Worm (Caenorhabditis elegans) whole organism, dauer: Measurements from ENCODE around the gene cnep-1.

Experiments
- unc-62 ChIP-seq: sonication (generic microtip); optimal IDR thresholded peaks from 2 replicates; lab custom pipeline; 2017; ENCODE audit warnings: missing biosample characterization, missing genetic modification reagents, missing genetic modification characterization

cnep-1 gene

DNA sequence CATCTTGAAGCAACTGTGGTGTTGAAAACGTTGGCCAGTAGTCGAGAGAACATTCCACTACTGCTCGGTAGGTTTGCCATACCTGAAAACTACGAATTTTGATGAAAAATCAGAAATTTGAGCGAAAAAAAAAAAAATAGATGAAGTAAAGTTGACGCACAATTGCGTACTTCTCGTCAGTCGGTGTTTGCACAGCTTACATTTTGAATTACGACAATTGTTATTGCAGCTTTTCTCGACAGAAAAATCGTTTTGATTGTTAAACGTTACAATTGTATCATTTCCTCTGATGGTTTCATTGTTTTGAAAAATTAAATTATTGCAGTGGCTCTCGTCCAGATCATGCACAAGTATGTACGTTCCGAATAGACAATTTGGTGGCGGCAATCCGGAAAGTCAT, at the start of gene cnep-1, which contains the start of gene F45E12.5:
Gene cnep-1, plus strand, starts transcription at position 326 of the 400 bp plus-strand sequence.
Gene F45E12.5, minus strand, starts transcription at position 93 of the 400 bp plus-strand sequence.
- TF ChIP-seq unc-62 (GFP tag; lab: Kevin White, UChicago), result no peak

DNA sequence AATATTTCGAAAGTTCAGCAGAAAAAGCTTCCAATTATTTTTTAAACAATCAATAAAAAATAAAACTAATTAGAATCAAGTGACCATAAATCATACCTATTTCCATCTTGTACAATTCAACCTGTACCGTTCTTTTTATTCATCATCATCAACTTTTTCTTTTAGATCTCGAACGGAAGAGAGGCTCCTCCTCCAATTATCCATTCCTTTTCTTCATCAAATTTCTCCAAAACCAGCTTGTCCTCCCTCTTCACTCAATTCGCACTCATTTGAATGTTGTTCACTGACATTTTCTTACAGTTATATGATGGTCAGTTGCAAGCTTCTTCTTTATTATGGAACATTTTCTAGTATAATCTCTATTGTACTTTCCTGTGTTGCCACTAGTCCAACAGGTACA, 48.3 kb upstream of the cnep-1 start, which contains the start of gene C30G12.4:
Gene C30G12.4, plus strand, starts transcription at position 301 of the 400 bp plus-strand sequence.
- no peak for TF ChIP-seq unc-62 (GFP tag; lab: Kevin White, UChicago)

DNA sequence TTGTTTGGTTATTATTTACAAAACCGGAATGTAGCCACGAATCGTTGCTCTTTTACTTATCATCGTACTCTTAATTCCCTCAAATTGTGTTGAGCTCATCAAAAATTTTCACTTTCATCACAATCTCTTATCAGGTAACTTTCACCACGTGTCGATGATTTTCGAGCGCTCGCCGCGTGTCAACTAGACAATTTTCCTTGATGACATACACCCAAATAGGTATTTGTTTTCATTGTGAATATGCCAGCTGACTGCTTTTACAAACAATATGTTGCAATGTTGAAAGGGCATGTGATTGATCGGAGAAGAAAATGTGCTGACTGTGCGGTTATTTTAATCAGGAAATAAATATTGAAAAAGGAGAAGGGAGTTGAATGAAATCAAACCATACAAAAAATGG, 45.5 kb upstream of the cnep-1 start:
- TF ChIP-seq unc-62 (GFP tag; lab: Kevin White, UChicago), result no peak

DNA sequence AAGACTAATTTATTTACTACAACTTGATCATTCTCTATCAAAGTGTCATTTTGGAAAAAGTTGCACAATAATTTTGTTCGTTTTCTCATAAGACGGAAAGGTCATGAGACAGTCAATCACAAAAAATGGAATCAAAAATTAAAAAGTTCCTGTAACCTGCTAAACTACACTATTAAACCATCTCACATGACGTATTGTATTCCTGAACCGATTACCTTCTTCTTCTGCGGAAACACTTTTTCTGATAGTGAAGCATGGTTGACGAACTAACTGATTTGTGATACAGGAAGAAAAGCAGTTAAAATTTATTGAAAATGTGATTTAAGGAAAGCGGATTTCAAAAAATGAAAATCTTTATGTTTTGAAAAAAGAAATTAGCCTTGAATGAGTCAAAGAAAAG, 40.4 kb upstream of the cnep-1 start:
- no peak for TF ChIP-seq unc-62 (GFP tag; lab: Kevin White, UChicago)

DNA sequence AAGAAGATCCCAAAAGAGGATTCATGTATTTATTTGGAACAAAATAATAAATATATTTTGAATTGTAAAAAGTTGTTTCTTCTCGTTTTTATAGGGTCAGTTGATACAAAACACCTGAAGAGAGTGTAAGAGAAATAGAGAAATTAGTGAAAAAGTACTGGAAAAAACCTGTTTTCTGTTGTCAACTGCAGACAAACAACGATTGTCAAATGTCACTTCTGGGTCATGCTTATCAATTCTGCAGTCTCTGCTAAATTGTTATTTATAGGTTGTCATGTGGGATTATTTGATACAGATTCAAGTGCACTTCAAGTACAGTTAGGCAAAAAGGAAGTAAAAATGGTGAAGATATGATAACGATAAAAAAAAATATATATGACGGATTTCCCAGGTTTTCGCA, 37.6 kb upstream of the cnep-1 start:
- TF ChIP-seq unc-62 (GFP tag; lab: Kevin White, UChicago), result no peak

DNA sequence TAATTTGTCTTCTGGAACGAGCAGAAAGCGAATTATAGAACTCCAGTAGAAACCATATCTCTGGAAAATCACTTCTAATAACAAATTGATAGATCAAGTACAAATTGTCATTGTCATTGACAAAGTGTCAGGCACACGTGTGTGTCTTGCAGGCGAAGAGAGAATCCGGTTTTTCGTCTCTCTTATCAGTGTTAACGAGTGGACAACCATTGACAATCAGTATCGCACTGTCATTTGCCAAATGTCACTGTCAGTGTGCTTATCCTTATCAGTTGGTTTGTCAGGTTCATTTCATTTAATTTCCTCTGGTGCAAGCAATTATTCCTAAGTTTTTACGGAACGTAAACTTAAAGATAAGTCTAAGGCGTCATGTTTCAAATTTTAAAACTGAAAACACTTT, 36.6 kb upstream of the cnep-1 start:
- no peak for TF ChIP-seq unc-62 (GFP tag; lab: Kevin White, UChicago)

DNA sequence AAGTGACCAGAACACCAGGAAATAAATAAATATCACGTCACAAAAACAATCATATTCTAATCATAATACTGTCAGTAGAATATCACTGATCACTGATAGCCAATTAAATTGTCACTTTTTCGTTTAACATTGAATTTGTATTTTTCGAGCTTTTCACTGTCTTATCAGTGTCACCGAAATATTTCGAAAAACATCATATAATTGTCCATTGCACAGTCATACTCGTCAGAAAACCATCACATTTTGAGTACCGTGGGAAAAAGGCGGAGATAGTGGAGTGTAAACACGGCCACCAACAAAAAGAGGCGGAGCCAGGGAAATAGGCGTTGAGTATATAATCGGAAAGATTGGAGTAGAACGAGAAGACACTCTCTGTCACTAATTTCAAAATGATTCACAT, 32.9 kb upstream of the cnep-1 start:
- no peak for TF ChIP-seq unc-62 (GFP tag; lab: Kevin White, UChicago)

DNA sequence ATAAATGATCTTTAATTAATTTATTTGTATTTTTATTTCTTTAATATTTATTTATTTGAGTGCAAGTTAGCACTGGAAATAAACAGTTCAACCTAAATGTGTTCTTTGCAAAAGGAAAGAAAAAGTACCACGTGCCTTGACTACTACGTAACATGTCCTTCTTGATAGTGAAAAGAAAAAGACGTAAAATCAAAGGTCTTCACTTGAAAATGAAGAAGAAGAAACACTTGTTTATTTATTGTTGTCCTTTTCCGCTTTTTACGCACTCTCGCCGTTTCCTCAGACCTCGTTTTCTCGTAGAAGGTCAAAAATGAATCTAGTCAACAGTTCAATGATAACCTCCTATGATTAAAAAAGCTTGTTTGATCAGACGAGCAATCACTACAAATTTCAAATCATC, 32.2 kb upstream of the cnep-1 start:
- TF ChIP-seq unc-62 (GFP tag; lab: Kevin White, UChicago), result no peak

DNA sequence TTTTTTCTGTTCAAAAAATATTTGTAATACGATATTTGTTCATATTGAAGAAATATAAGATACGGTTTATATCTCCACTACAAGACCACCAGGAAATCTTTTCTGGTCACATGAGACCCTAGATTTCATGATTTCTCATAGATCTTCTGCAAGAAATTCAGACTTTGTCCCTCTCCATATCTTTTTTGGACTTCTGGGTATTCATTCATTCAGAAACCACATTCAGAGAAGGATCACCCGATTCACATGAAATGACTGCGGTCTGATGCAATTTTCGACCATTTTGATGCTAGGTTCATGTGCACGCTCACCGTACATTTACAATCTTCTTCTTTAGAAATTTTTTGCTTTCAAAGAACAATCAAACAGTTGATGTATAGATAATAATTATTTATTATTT, 30.3 kb upstream of the cnep-1 start:
- TF ChIP-seq unc-62 (GFP tag; lab: Kevin White, UChicago), result no peak

DNA sequence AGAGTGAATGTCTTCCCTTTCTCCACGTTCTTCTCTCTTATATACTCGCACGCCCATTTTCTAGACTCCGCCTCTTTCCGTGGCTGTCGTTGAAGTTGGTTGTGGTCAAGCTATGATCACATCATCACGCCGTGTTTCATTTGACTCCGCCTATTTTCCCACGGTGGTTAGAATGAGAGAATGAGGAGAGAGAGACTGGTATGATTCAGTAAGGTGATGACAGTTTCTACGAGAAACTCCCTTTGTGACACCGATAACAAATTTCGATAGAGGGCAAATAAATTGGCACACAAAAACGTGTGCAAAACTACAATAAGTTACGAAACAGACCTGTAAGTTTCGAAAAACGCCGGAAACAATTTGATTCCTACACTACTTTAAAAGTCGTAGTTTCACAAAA, 29.6 kb upstream of the cnep-1 start:
- no peak for TF ChIP-seq unc-62 (GFP tag; lab: Kevin White, UChicago)

DNA sequence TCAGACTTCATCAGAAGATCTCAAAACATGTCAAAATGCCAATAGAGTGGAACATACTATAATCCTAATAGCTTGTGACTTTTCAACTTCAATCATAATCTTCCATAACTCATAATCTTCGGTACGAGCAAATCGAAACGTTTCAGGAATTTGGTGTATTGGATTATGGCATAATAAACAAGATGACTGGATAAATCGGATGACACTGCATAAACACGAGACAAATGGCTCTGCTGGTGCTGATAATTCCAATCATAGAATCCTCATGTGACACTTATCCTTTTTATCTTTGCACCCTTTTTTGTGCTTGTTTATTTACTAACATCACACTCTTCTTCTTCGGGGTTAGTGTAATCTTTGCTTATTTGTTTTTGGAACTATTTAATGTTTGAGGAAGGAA, 27.1 kb upstream of the cnep-1 start:
- no peak for TF ChIP-seq unc-62 (GFP tag; lab: Kevin White, UChicago)

DNA sequence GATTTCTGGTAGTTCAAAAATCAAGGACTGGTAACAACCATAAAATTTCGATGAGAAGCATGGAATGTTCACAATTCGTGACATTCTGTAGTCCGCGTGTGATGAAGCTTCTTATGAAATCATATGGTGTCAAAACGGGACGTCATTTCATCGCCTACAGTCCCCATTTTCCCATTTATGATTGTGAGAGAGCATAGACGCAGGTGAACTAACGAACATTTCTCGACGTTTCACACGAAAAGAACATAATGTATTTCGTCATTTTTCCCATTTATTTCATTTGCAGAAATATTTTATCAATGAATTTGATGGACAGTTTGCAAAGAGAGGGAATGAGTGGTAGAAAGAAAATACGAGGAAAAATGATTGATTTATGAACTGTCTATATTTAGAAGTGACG, 23.0 kb upstream of the cnep-1 start:
- TF ChIP-seq unc-62 (GFP tag; lab: Kevin White, UChicago), result no peak

DNA sequence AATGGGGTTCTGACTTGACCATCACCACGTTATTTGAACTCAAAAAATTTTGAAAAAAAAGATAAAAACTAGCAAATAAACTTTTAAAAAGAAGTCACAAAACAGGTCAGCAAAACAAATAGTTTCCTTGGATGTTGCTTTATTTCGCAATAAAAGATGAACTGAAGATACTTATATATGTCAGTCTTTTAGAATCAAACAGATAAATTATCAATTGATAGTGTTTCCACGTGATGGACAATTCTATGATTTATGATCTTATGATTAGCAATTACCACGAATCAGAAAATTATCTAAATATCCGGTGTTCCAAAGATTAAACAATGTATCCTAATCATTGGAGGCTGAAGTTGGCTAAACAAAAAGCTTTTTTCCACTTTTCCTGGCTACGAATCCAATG, 22.4 kb upstream of the cnep-1 start:
- no peak for TF ChIP-seq unc-62 (GFP tag; lab: Kevin White, UChicago)

DNA sequence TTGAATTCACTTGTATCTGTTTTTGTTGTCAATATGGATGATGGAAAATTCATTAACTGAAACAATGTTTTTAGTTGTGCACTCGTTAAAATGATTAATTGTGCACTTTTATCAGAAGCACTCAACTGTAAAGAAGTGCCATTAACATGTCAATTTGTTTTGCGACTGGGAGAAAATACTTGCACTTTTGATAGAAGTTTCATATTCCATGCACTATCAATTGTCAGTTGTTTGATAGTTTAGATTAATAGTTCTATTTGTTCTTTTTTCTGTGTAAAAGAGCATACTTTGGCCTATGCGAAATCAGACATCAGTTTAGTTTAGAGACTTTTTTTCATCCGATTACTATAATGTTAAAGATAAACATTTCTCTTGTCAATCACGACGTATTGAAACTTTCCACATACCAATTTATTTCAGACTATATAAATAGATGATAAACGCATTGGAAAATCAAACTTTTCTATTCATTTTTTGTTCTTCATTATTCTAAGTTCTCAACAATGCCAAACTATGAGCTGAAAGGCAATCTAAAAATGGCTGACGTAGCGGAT, 20.1 kb upstream of the cnep-1 start, which contains the start of gene C30G12.2:
Gene C30G12.2, plus strand, starts transcription at position 504 of the 554 bp plus-strand sequence.
- no peak for TF ChIP-seq unc-62 (GFP tag; lab: Kevin White, UChicago)

DNA sequence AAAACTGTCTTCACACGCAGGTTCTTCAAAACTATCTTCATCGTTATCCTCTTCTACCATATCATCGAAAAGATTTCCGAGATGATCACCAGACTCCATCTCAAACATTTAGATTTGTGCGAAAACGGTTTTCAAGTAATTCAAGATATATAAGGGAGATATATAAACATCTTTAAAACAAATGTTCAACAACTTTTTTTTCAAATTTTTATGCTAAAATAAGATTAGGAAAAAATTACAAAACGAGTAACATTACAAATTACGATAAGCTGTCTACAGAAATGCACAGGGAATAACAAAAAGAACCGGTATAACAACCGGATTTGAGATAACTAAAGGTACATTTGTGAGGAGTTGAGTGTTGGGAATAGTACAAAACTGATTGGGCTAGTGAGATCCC, 14.2 kb upstream of the cnep-1 start, which contains the start of gene C30G12.6:
Gene C30G12.6, minus strand, starts transcription at position 101 of the 400 bp plus-strand sequence.
- no peak for TF ChIP-seq unc-62 (GFP tag; lab: Kevin White, UChicago)

DNA sequence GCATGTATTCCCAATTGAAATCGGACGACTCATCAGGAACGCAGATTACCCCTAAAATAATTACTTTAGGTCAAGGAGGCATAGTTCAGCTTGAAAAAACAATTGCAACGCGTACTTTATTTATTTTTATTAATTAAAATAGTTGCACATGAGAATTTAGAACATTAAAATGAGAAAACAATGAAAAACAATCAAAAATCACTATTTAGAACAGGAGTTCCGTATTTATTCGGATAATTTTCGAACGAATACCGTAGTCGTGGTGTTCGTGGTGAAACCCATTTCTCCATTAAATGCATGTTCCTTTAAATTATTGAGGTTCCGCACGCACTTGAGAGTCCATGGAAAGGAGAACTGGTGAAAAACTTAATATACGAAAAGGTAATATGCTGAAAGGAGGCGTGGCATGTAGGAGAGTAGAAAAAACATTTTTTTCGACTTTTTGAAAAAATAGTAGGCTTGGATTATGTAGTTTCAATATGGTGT, 11.9 kb upstream of the cnep-1 start, which contains the start of gene puf-8:
Gene puf-8, minus strand, starts transcription at position 51 of the 486 bp plus-strand sequence.
- no peak for TF ChIP-seq unc-62 (GFP tag; lab: Kevin White, UChicago)

DNA sequence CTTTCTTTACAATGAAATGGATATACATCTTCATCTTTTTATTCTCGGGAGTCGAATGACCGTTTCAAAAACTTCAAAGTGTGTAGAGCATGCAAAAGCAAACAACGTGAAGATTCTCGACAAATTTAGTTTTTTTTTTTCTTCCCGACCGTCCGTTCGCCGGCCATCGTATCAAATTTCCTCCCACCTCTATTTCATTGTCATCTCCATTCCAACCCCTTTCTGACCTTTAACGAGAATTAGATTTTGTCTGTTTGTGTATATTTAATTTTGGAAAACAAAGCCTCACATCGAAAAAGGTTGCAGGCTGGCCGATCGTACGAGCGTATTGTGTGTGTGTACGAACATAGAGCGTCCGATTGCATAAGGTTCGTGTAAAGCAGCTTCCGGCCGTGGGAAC, 11.1 kb upstream of the cnep-1 start, which contains the start of gene C30G12.1:
Gene C30G12.1, plus strand, starts transcription at position 301 of the 400 bp plus-strand sequence.
- TF ChIP-seq unc-62 (GFP tag; lab: Kevin White, UChicago), result no peak
